Worm (Caenorhabditis elegans) whole organism, L4 larva: Measurements from ENCODE around the gene F18C5.10.
A peak's percentile ranks its signal among the peaks of the same experiment; 100 is the strongest.

ENCODE experiments used
- D1046.2 ChIP-seq: fragments of 200-800 bp; sonication (Bioruptor generic); IDR thresholded peaks from 2 replicates; pipeline ENCODE4 v1.3.6; 2022; ENCODE audit warnings: missing genetic modification characterization, missing compliant biosample characterization
- F10B5.3 ChIP-seq: sonication (generic microtip); optimal IDR thresholded peaks from 2 replicates; lab custom pipeline; 2016; ENCODE audit warnings: mild to moderate bottlenecking, missing genetic modification characterization, missing compliant biosample characterization
- F37D6.2 ChIP-seq: sonication (generic microtip); optimal IDR thresholded peaks from 2 replicates; lab custom pipeline; 2016; ENCODE audit warnings: mild to moderate bottlenecking, missing genetic modification characterization, missing compliant biosample characterization
- F49E8.2 ChIP-seq: sonication (generic microtip); optimal IDR thresholded peaks from 2 replicates; lab custom pipeline; 2016; ENCODE audit warnings: missing compliant biosample characterization, mild to moderate bottlenecking, missing genetic modification characterization, borderline replicate concordance
- R02D3.7 ChIP-seq: fragments of 150-350 bp; sonication (generic microtip); optimal IDR thresholded peaks from 3 replicates; lab custom pipeline; 2014; ENCODE audit warnings: missing biosample characterization, missing genetic modification characterization
- T20F7.1 ChIP-seq: fragments of 200-800 bp; sonication (Bioruptor generic); optimal IDR thresholded peaks from 2 replicates; lab custom pipeline; 2018; ENCODE audit warnings: mild to moderate bottlenecking, missing genetic modification characterization, missing compliant biosample characterization
- T26A8.4 ChIP-seq: fragments of 200-800 bp; sonication (Bioruptor generic); IDR thresholded peaks from 2 replicates; pipeline ENCODE4 v1.3.6; 2022; ENCODE audit warnings: missing genetic modification characterization, missing compliant biosample characterization
- Y105C5A.15 ChIP-seq: fragments of 200-800 bp; sonication (Bioruptor generic); IDR thresholded peaks from 2 replicates; pipeline ENCODE4 v1.3.6; 2022; ENCODE audit warnings: missing genetic modification characterization, missing compliant biosample characterization
- Y48G9A.11 ChIP-seq: fragments of 200-800 bp; sonication (Bioruptor generic); IDR thresholded peaks from 2 replicates; pipeline ENCODE4 v1.3.6; 2022; ENCODE audit warnings: missing genetic modification reagents, missing genetic modification characterization, missing compliant biosample characterization
- Y5F2A.4 ChIP-seq: fragments of 200-800 bp; sonication (Bioruptor generic); optimal IDR thresholded peaks from 2 replicates; lab custom pipeline; 2018; ENCODE audit warnings: mild to moderate bottlenecking, missing genetic modification characterization, missing compliant biosample characterization
- aha-1 ChIP-seq: fragments of 150-350 bp; peaks from one replicate; lab custom pipeline; 2014; ENCODE audit warnings: missing biosample characterization, missing genetic modification characterization
- ceh-28 ChIP-seq: fragments of 150-350 bp; optimal IDR thresholded peaks from 2 replicates; lab custom pipeline; 2014; ENCODE audit warnings: missing biosample characterization, missing genetic modification reagents, missing genetic modification characterization
- ceh-44 ChIP-seq: fragments of 200-800 bp; sonication (Bioruptor generic); IDR thresholded peaks from 2 replicates; pipeline ENCODE4 v1.3.6; 2022; ENCODE audit warnings: missing genetic modification reagents, missing genetic modification characterization, missing compliant biosample characterization
- ceh-62 ChIP-seq: sonication (generic microtip); optimal IDR thresholded peaks from 2 replicates; lab custom pipeline; 2017; ENCODE audit warnings: missing biosample characterization, missing genetic modification characterization
- daf-12 ChIP-seq: fragments of 150-350 bp; optimal IDR thresholded peaks from 2 replicates; lab custom pipeline; 2014; ENCODE audit warnings: missing biosample characterization, missing genetic modification reagents, missing genetic modification characterization
- dpl-1 ChIP-seq: fragments of 150-350 bp; optimal IDR thresholded peaks from 2 replicates; lab custom pipeline; 2014; ENCODE audit warnings: missing biosample characterization, missing genetic modification reagents, missing genetic modification characterization
- duxl-1 ChIP-seq: sonication (generic microtip); optimal IDR thresholded peaks from 2 replicates; lab custom pipeline; 2016; ENCODE audit warnings: mild to moderate bottlenecking, missing genetic modification characterization, moderate library complexity, missing compliant biosample characterization; ENCODE audit not compliant: poor library complexity
- dve-1 ChIP-seq: sonication (generic microtip); optimal IDR thresholded peaks from 2 replicates; lab custom pipeline; 2017; ENCODE audit warnings: antibody characterized with exemption, mild to moderate bottlenecking, missing genetic modification characterization, missing compliant biosample characterization; ENCODE audit not compliant: insufficient read depth
- hif-1 ChIP-seq, 2 experiments: sonication (generic microtip); optimal IDR thresholded peaks; 2 replicates each; lab custom pipeline; 2016 to 2017; ENCODE audit warnings: missing compliant biosample characterization in 2 of 2, missing genetic modification characterization in 2 of 2, missing genetic modification reagents in 2 of 2, missing genotype in 2 of 2, mild to moderate bottlenecking in 1 of 2
- lim-7 ChIP-seq: fragments of 200-800 bp; sonication (Bioruptor generic); IDR thresholded peaks from 2 replicates; pipeline ENCODE4 v1.3.6; 2022; ENCODE audit warnings: missing genetic modification characterization, missing compliant biosample characterization
- lin-1 ChIP-seq: fragments of 200-800 bp; sonication (Bioruptor generic); IDR thresholded peaks from 2 replicates; pipeline ENCODE4 v1.3.6; 2022; ENCODE audit warnings: missing genetic modification reagents, missing genetic modification characterization, missing compliant biosample characterization
- lin-13 ChIP-seq: fragments of 150-350 bp; optimal IDR thresholded peaks from 2 replicates; lab custom pipeline; 2014; ENCODE audit warnings: missing biosample characterization, missing genetic modification reagents, missing genetic modification characterization
- lin-15B ChIP-seq: fragments of 150-350 bp; sonication (generic microtip); optimal IDR thresholded peaks from 3 replicates; lab custom pipeline; 2014; ENCODE audit warnings: missing biosample characterization, missing genetic modification characterization
- lin-39 ChIP-seq: fragments of 150-350 bp; optimal IDR thresholded peaks from 2 replicates; lab custom pipeline; 2014; ENCODE audit warnings: missing biosample characterization, missing genetic modification reagents, missing genetic modification characterization
- lir-3 ChIP-seq: sonication (generic microtip); optimal IDR thresholded peaks from 2 replicates; lab custom pipeline; 2016; ENCODE audit warnings: mild to moderate bottlenecking, missing genetic modification characterization, missing compliant biosample characterization
- madf-5 ChIP-seq, 2 experiments: fragments of 200-800 bp; sonication (Bioruptor generic); IDR thresholded peaks; 2 replicates each; pipeline ENCODE4 v1.3.6; 2022; ENCODE audit warnings: missing compliant biosample characterization in 2 of 2, missing genetic modification characterization in 2 of 2
- nhr-11 ChIP-seq: fragments of 150-350 bp; optimal IDR thresholded peaks from 2 replicates; lab custom pipeline; 2014; ENCODE audit warnings: missing biosample characterization, missing genetic modification characterization
- nhr-111 ChIP-seq: fragments of 200-800 bp; sonication (Bioruptor generic); optimal IDR thresholded peaks from 2 replicates; lab custom pipeline; 2018; ENCODE audit warnings: mild to moderate bottlenecking, missing genetic modification characterization, missing compliant biosample characterization
- nhr-237 ChIP-seq: sonication (generic microtip); optimal IDR thresholded peaks from 2 replicates; lab custom pipeline; 2017; ENCODE audit warnings: missing biosample characterization, missing genetic modification characterization
- nhr-25 ChIP-seq: sonication (generic microtip); optimal IDR thresholded peaks from 2 replicates; lab custom pipeline; 2017; ENCODE audit warnings: missing genetic modification characterization, mild to moderate bottlenecking, missing compliant biosample characterization, antibody characterized with exemption, moderate library complexity, borderline replicate concordance; ENCODE audit not compliant: insufficient read depth
- nhr-41 ChIP-seq: fragments of 200-800 bp; sonication (Bioruptor generic); IDR thresholded peaks from 2 replicates; pipeline ENCODE4 v1.3.6; 2022; ENCODE audit warnings: missing genetic modification reagents, missing genetic modification characterization, missing compliant biosample characterization
- nhr-48 ChIP-seq: sonication (generic microtip); optimal IDR thresholded peaks from 2 replicates; lab custom pipeline; 2016; ENCODE audit warnings: mild to moderate bottlenecking, missing genetic modification characterization, missing compliant biosample characterization
- saeg-2 ChIP-seq: fragments of 200-800 bp; sonication (Bioruptor generic); IDR thresholded peaks from 2 replicates; pipeline ENCODE4 v1.3.6; 2022; ENCODE audit warnings: missing genetic modification reagents, missing genetic modification characterization, missing compliant biosample characterization
- sdz-12 ChIP-seq: fragments of 200-800 bp; sonication (Bioruptor generic); optimal IDR thresholded peaks from 2 replicates; lab custom pipeline; 2018; ENCODE audit warnings: mild to moderate bottlenecking, missing genetic modification characterization, missing compliant biosample characterization
- set-16 ChIP-seq: fragments of 200-800 bp; sonication (Bioruptor generic); IDR thresholded peaks from 2 replicates; pipeline ENCODE4 v1.3.6; 2022; ENCODE audit warnings: missing genetic modification reagents, missing genetic modification characterization, missing compliant biosample characterization
- spr-3 ChIP-seq: fragments of 200-800 bp; sonication (Bioruptor generic); optimal IDR thresholded peaks from 2 replicates; lab custom pipeline; 2018; ENCODE audit warnings: mild to moderate bottlenecking, missing genetic modification characterization, missing compliant biosample characterization
- tag-97 ChIP-seq: fragments of 200-800 bp; sonication (Bioruptor generic); IDR thresholded peaks from 2 replicates; pipeline ENCODE4 v1.3.6; 2022; ENCODE audit warnings: missing genetic modification characterization, missing compliant biosample characterization
- vab-7 ChIP-seq: fragments of 200-800 bp; sonication (Bioruptor generic); IDR thresholded peaks from 2 replicates; pipeline ENCODE4 v1.3.6; 2022; ENCODE audit warnings: missing genetic modification reagents, missing genetic modification characterization, missing compliant biosample characterization
- zip-2 ChIP-seq: fragments of 150-350 bp; optimal IDR thresholded peaks from 2 replicates; lab custom pipeline; 2014; ENCODE audit warnings: missing biosample characterization, missing genetic modification characterization
- ztf-11 ChIP-seq: fragments of 150-350 bp; optimal IDR thresholded peaks from 2 replicates; lab custom pipeline; 2014; ENCODE audit warnings: missing biosample characterization, missing genetic modification characterization

Gene F18C5.10

ce11 chrII:6588605-6589292 is 27.5 kb upstream of the F18C5.10 start, which contains the start of gene icd-1 (continued):
- TF ChIP-seq sdz-12 (GFP tag; lab: Kevin White, UChicago) (no peak), Y5F2A.4 (GFP tag; lab: Kevin White, UChicago) (peak; percentile 56), lin-15B (tag; lab: Kevin White, UChicago) (peak; percentile 58), nhr-48 (tag; lab: Kevin White, UChicago) (peak; percentile 92), F37D6.2 (peak; percentile 86), duxl-1 (tag; lab: Kevin White, UChicago) (peak; percentile 89), Y48G9A.11 (GFP tag; lab: Robert Waterston, UW) (peak; percentile 73), ztf-11 (tag; lab: Kevin White, UChicago) (no peak), dpl-1 (GFP tag; lab: Kevin White, UChicago) (peak; percentile 83), set-16 (GFP tag; lab: Robert Waterston, UW) (peak; percentile 38; the same call in 1 of the 2 replicates), lin-13 (GFP tag; lab: Kevin White, UChicago) (peak; percentile 92), saeg-2 (GFP tag; lab: Robert Waterston, UW) (peak; percentile 78), nhr-11 (tag; lab: Kevin White, UChicago) (peak; percentile 95), zip-2 (tag; lab: Kevin White, UChicago) (peak; percentile 75), vab-7 (GFP tag; lab: Robert Waterston, UW) (peak; percentile 44; the same call in 1 of the 2 replicates), hif-1 (tag; optimal IDR thresholded peaks at IDR 0.05; lab: Kevin White, UChicago) (peak; percentile 47 to 83), ceh-44 (0 out of 2 replicates have a peak, but pooled peaks have one; percentile 30), lin-1 (GFP tag; lab: Robert Waterston, UW) (peak; percentile 92), T26A8.4 (GFP tag; lab: Robert Waterston, UW) (peak; percentile 94), ceh-28 (peak; percentile 47), spr-3 (GFP tag; lab: Kevin White, UChicago) (peak; percentile 71), nhr-237 (tag; lab: Kevin White, UChicago) (peak; percentile 18), nhr-111 (GFP tag; lab: Kevin White, UChicago) (no peak), nhr-25 (tag; lab: Kevin White, UChicago) (peak; percentile 91), D1046.2 (GFP tag; lab: Robert Waterston, UW) (peak; percentile 58; the same call in 1 of the 2 replicates), ceh-62 (tag; lab: Kevin White, UChicago) (no peak), dve-1 (peak; percentile 98), F49E8.2 (tag; lab: Kevin White, UChicago) (peak; percentile 84), aha-1 (tag; lab: Kevin White, UChicago) (peak; percentile 99), madf-5 (GFP tag; IDR thresholded peaks at IDR 0.05; lab: Robert Waterston, UW) (no peak), lir-3 (tag; lab: Kevin White, UChicago) (peak; percentile 7), tag-97 (GFP tag; lab: Robert Waterston, UW) (0 out of 2 replicates have a peak, but pooled peaks have one; percentile 37), Y105C5A.15 (GFP tag; lab: Robert Waterston, UW) (no peak; the same call in 1 of the 2 replicates), nhr-41 (GFP tag; lab: Robert Waterston, UW) (peak; percentile 62; the same call in 1 of the 2 replicates), R02D3.7 (peak; percentile 10), F10B5.3 (peak; percentile 69), lin-39 (no peak), lim-7 (no peak), T20F7.1 (GFP tag; lab: Kevin White, UChicago) (peak; percentile 90), daf-12 (tag; lab: Kevin White, UChicago) (no peak)
